Worm (Caenorhabditis elegans) whole organism, L4 larva: ENCODE data around the gene K02E11.3.
A peak's percentile ranks its signal among the peaks of the same experiment; 100 is the strongest.

ENCODE experiments used
- D1046.2 ChIP-seq: fragments of 200-800 bp; sonication (Bioruptor generic); IDR thresholded peaks from 2 replicates; pipeline ENCODE4 v1.3.6; 2022; ENCODE audit warnings: missing genetic modification characterization, missing compliant biosample characterization
- F26F4.8 ChIP-seq: fragments of 200-800 bp; sonication (Bioruptor generic); conservative IDR thresholded peaks from 2 replicates; pipeline ENCODE4 v1.3.6; 2022; ENCODE audit warnings: missing genetic modification characterization, missing compliant biosample characterization
- F44E2.7 ChIP-seq: fragments of 200-800 bp; sonication (Bioruptor generic); IDR thresholded peaks from 2 replicates; pipeline ENCODE4 v2.1.2; 2022; ENCODE audit warnings: missing genetic modification characterization, missing compliant biosample characterization
- R02D3.7 ChIP-seq: fragments of 150-350 bp; sonication (generic microtip); optimal IDR thresholded peaks from 3 replicates; lab custom pipeline; 2014; ENCODE audit warnings: missing biosample characterization, missing genetic modification characterization
- T20F7.1 ChIP-seq: fragments of 200-800 bp; sonication (Bioruptor generic); optimal IDR thresholded peaks from 2 replicates; lab custom pipeline; 2018; ENCODE audit warnings: mild to moderate bottlenecking, missing genetic modification characterization, missing compliant biosample characterization
- T26A8.4 ChIP-seq: fragments of 200-800 bp; sonication (Bioruptor generic); IDR thresholded peaks from 2 replicates; pipeline ENCODE4 v1.3.6; 2022; ENCODE audit warnings: missing genetic modification characterization, missing compliant biosample characterization
- Y48G9A.11 ChIP-seq: fragments of 200-800 bp; sonication (Bioruptor generic); IDR thresholded peaks from 2 replicates; pipeline ENCODE4 v1.3.6; 2022; ENCODE audit warnings: missing genetic modification reagents, missing genetic modification characterization, missing compliant biosample characterization
- Y75B8A.6 ChIP-seq: fragments of 200-800 bp; sonication (Bioruptor generic); IDR thresholded peaks from 2 replicates; pipeline ENCODE4 v1.3.6; 2022; ENCODE audit warnings: missing genetic modification reagents, missing genetic modification characterization, missing compliant biosample characterization
- ZK546.5 ChIP-seq, 2 experiments: sonication (generic microtip); optimal IDR thresholded peaks; 2 replicates each; lab custom pipeline; 2017; ENCODE audit warnings: missing biosample characterization in 2 of 2, missing genetic modification characterization in 2 of 2
- aha-1 ChIP-seq: fragments of 150-350 bp; peaks from one replicate; lab custom pipeline; 2014; ENCODE audit warnings: missing biosample characterization, missing genetic modification characterization
- ceh-20 ChIP-seq: fragments of 200-800 bp; sonication (Bioruptor generic); IDR thresholded peaks from 2 replicates; pipeline ENCODE4 v1.3.6; 2022; ENCODE audit warnings: missing genetic modification reagents, missing genetic modification characterization, missing compliant biosample characterization
- ceh-32 ChIP-seq: sonication (generic microtip); optimal IDR thresholded peaks from 2 replicates; lab custom pipeline; 2016; ENCODE audit warnings: mild to moderate bottlenecking, missing genetic modification characterization, missing compliant biosample characterization; ENCODE audit not compliant: poor library complexity
- ceh-44 ChIP-seq: fragments of 200-800 bp; sonication (Bioruptor generic); IDR thresholded peaks from 2 replicates; pipeline ENCODE4 v1.3.6; 2022; ENCODE audit warnings: missing genetic modification reagents, missing genetic modification characterization, missing compliant biosample characterization
- ceh-82 ChIP-seq: sonication (generic microtip); optimal IDR thresholded peaks from 2 replicates; lab custom pipeline; 2017; ENCODE audit warnings: missing biosample characterization, missing genetic modification characterization
- cey-2 ChIP-seq: sonication (generic microtip); optimal IDR thresholded peaks from 3 replicates; lab custom pipeline; 2017; ENCODE audit warnings: missing genetic modification characterization, mild to moderate bottlenecking, missing compliant biosample characterization, antibody characterized with exemption, borderline replicate concordance; ENCODE audit not compliant: insufficient read depth
- daf-8 ChIP-seq: fragments of 200-800 bp; sonication (Bioruptor generic); IDR thresholded peaks from 2 replicates; pipeline ENCODE4 v1.3.6; 2022; ENCODE audit warnings: missing genetic modification characterization, missing compliant biosample characterization
- dmd-6 ChIP-seq: fragments of 200-800 bp; sonication (Bioruptor generic); IDR thresholded peaks from 2 replicates; pipeline ENCODE4 v1.3.6; 2022; ENCODE audit warnings: missing genetic modification reagents, missing genetic modification characterization, missing compliant biosample characterization
- dmd-9 ChIP-seq: fragments of 200-800 bp; sonication (Bioruptor generic); IDR thresholded peaks from 2 replicates; pipeline ENCODE4 v1.3.6; 2022; ENCODE audit warnings: missing genetic modification reagents, missing genetic modification characterization, missing compliant biosample characterization
- fos-1 ChIP-seq: fragments of 150-350 bp; optimal IDR thresholded peaks from 2 replicates; lab custom pipeline; 2014; ENCODE audit warnings: missing biosample characterization, missing genetic modification characterization
- gei-8 ChIP-seq: fragments of 200-800 bp; sonication (Bioruptor generic); optimal IDR thresholded peaks from 2 replicates; lab custom pipeline; 2018; ENCODE audit warnings: mild to moderate bottlenecking, missing genetic modification characterization, missing compliant biosample characterization
- hlh-11 ChIP-seq: fragments of 200-800 bp; sonication (Bioruptor generic); optimal IDR thresholded peaks from 2 replicates; lab custom pipeline; 2018; ENCODE audit warnings: mild to moderate bottlenecking, missing genetic modification characterization, missing compliant biosample characterization
- lim-7 ChIP-seq: fragments of 200-800 bp; sonication (Bioruptor generic); IDR thresholded peaks from 2 replicates; pipeline ENCODE4 v1.3.6; 2022; ENCODE audit warnings: missing genetic modification characterization, missing compliant biosample characterization
- lin-38 ChIP-seq: fragments of 200-800 bp; sonication (Bioruptor generic); IDR thresholded peaks from 2 replicates; pipeline ENCODE4 v1.3.6; 2022; ENCODE audit warnings: missing genetic modification reagents, missing genetic modification characterization, missing compliant biosample characterization
- mdl-1 ChIP-seq, 2 experiments: fragments of 150-350 bp in 1 of 2; sonication (generic microtip) in 1 of 2; optimal IDR thresholded peaks; 2 replicates each; lab custom pipeline; 2014 to 2017; ENCODE audit warnings: missing biosample characterization in 2 of 2, missing genetic modification characterization in 2 of 2
- mdt-29 ChIP-seq: fragments of 200-800 bp; sonication (Bioruptor generic); IDR thresholded peaks from 2 replicates; pipeline ENCODE4 v1.3.6; 2022; ENCODE audit warnings: missing genetic modification reagents, missing genetic modification characterization, missing compliant biosample characterization
- mxl-3 ChIP-seq: fragments of 200-800 bp; sonication (Bioruptor generic); optimal IDR thresholded peaks from 2 replicates; lab custom pipeline; 2018; ENCODE audit warnings: mild to moderate bottlenecking, missing genetic modification characterization, missing compliant biosample characterization
- nhr-10 ChIP-seq: fragments of 150-350 bp; optimal IDR thresholded peaks from 2 replicates; lab custom pipeline; 2014; ENCODE audit warnings: missing biosample characterization, missing genetic modification characterization
- nhr-102 ChIP-seq: sonication (generic microtip); optimal IDR thresholded peaks from 2 replicates; lab custom pipeline; 2016; ENCODE audit warnings: mild to moderate bottlenecking, missing genetic modification characterization, moderate library complexity, missing compliant biosample characterization
- nhr-111 ChIP-seq: fragments of 200-800 bp; sonication (Bioruptor generic); optimal IDR thresholded peaks from 2 replicates; lab custom pipeline; 2018; ENCODE audit warnings: mild to moderate bottlenecking, missing genetic modification characterization, missing compliant biosample characterization
- nhr-28 ChIP-seq: fragments of 150-350 bp; optimal IDR thresholded peaks from 2 replicates; lab custom pipeline; 2014; ENCODE audit warnings: missing biosample characterization, missing genetic modification characterization
- nhr-41 ChIP-seq: fragments of 200-800 bp; sonication (Bioruptor generic); IDR thresholded peaks from 2 replicates; pipeline ENCODE4 v1.3.6; 2022; ENCODE audit warnings: missing genetic modification reagents, missing genetic modification characterization, missing compliant biosample characterization
- nhr-48 ChIP-seq: sonication (generic microtip); optimal IDR thresholded peaks from 2 replicates; lab custom pipeline; 2016; ENCODE audit warnings: mild to moderate bottlenecking, missing genetic modification characterization, missing compliant biosample characterization
- nhr-77 ChIP-seq: fragments of 150-350 bp; optimal IDR thresholded peaks from 2 replicates; lab custom pipeline; 2014; ENCODE audit warnings: missing biosample characterization, missing genetic modification characterization
- pha-4 ChIP-seq, 2 experiments: fragments of 150-350 bp in 1 of 2; fragments of 200-800 bp in 1 of 2; sonication (Bioruptor generic) in 1 of 2; IDR thresholded peaks in 1 of 2; optimal IDR thresholded peaks in 1 of 2; 2 replicates each; pipeline versions ENCODE4 v1.3.6 to Lab custom; 2014 to 2022; ENCODE audit warnings: missing genetic modification characterization in 2 of 2, missing genetic modification reagents in 2 of 2, missing biosample characterization in 1 of 2, missing compliant biosample characterization in 1 of 2
- php-3 ChIP-seq: fragments of 200-800 bp; sonication (Bioruptor generic); IDR thresholded peaks from 2 replicates; pipeline ENCODE4 v1.3.6; 2022; ENCODE audit warnings: missing genetic modification reagents, missing genetic modification characterization, missing compliant biosample characterization
- pqm-1 ChIP-seq: sonication (generic microtip); optimal IDR thresholded peaks from 2 replicates; lab custom pipeline; 2017; ENCODE audit warnings: missing biosample characterization, missing genetic modification characterization
- rbr-2 ChIP-seq: sonication (generic microtip); optimal IDR thresholded peaks from 2 replicates; lab custom pipeline; 2016; ENCODE audit warnings: missing genotype, missing genetic modification characterization, missing compliant biosample characterization
- spr-3 ChIP-seq: fragments of 200-800 bp; sonication (Bioruptor generic); optimal IDR thresholded peaks from 2 replicates; lab custom pipeline; 2018; ENCODE audit warnings: mild to moderate bottlenecking, missing genetic modification characterization, missing compliant biosample characterization
- tra-1 ChIP-seq: fragments of 200-800 bp; sonication (Bioruptor generic); IDR thresholded peaks from 2 replicates; pipeline ENCODE4 v1.3.6; 2022; ENCODE audit warnings: missing genetic modification reagents, missing genetic modification characterization, missing compliant biosample characterization
- unc-62 ChIP-seq, 3 experiments: fragments of 150-350 bp in 1 of 3; sonication (generic microtip); optimal IDR thresholded peaks in 2 of 3; peaks in 1 of 3; 1 replicate in 1 of 3; 2 replicates in 2 of 3; lab custom pipeline; 2014 to 2017; ENCODE audit warnings: missing biosample characterization in 3 of 3, missing genetic modification characterization in 3 of 3, missing genetic modification reagents in 3 of 3, missing genotype in 1 of 3
- vab-7 ChIP-seq: fragments of 200-800 bp; sonication (Bioruptor generic); IDR thresholded peaks from 2 replicates; pipeline ENCODE4 v1.3.6; 2022; ENCODE audit warnings: missing genetic modification reagents, missing genetic modification characterization, missing compliant biosample characterization
- zfp-2 ChIP-seq: sonication (generic microtip); optimal IDR thresholded peaks from 2 replicates; lab custom pipeline; 2016; ENCODE audit warnings: mild to moderate bottlenecking, missing genetic modification characterization, missing compliant biosample characterization
- zip-11 ChIP-seq: fragments of 200-800 bp; sonication (Bioruptor generic); IDR thresholded peaks from 2 replicates; pipeline ENCODE4 v1.3.6; 2022; ENCODE audit warnings: missing genetic modification characterization, missing compliant biosample characterization
- zip-2 ChIP-seq: fragments of 150-350 bp; optimal IDR thresholded peaks from 2 replicates; lab custom pipeline; 2014; ENCODE audit warnings: missing biosample characterization, missing genetic modification characterization
- ztf-11 ChIP-seq: fragments of 150-350 bp; optimal IDR thresholded peaks from 2 replicates; lab custom pipeline; 2014; ENCODE audit warnings: missing biosample characterization, missing genetic modification characterization

Gene K02E11.3

ce11 chrV:14226373-14226772 is 20.3 kb downstream of the K02E11.3 start, which contains the start of gene nep-21:
Gene nep-21, minus strand, starts transcription at chrV:14226473.
- TF ChIP-seq spr-3 (GFP tag; lab: Kevin White, UChicago) (no peak), Y48G9A.11 (GFP tag; lab: Robert Waterston, UW) (no peak), nhr-41 (no peak), F26F4.8 (GFP tag; lab: Robert Waterston, UW) (no peak), Y75B8A.6 (GFP tag; lab: Robert Waterston, UW) (no peak), lim-7 (GFP tag; lab: Robert Waterston, UW) (no peak), dmd-9 (no peak)
- TF ChIP-seq, all 104 proteins: peak for 0

- TF ChIP-seq rbr-2, result no peak
- no peak for TF ChIP-seq fos-1
These were observed 23.5 kb downstream of the K02E11.3 start for ce11 chrV:14223141-14223540.

ce11 chrV:14215106-14215505 is 31.6 kb downstream of the K02E11.3 start, which contains the start of gene T16A9.5:
Gene T16A9.5, minus strand, starts transcription at chrV:14215206.
- TF ChIP-seq ceh-32 (no peak), zip-2 (tag; lab: Kevin White, UChicago) (no peak), R02D3.7 (tag; lab: Kevin White, UChicago) (no peak), fos-1 (no peak), zfp-2 (tag; lab: Kevin White, UChicago) (no peak)
- TF ChIP-seq, all 104 proteins: peak for 0

- no peak for TF ChIP-seq zfp-2 (tag; lab: Kevin White, UChicago)
- no peak for TF ChIP-seq ZK546.5 (tag; optimal IDR thresholded peaks at IDR 0.05; lab: Kevin White, UChicago)
- TF ChIP-seq gei-8, result no peak
- TF ChIP-seq lin-38 (GFP tag; lab: Robert Waterston, UW), result no peak
- TF ChIP-seq R02D3.7 (tag; lab: Kevin White, UChicago), result no peak
- TF ChIP-seq pqm-1, result peak; percentile 70
- TF ChIP-seq spr-3 (GFP tag; lab: Kevin White, UChicago), result no peak
- TF ChIP-seq T26A8.4 (GFP tag; lab: Robert Waterston, UW), result no peak
- TF ChIP-seq nhr-111 (GFP tag; lab: Kevin White, UChicago), result no peak
- TF ChIP-seq ceh-82 (tag; lab: Kevin White, UChicago), result no peak
- TF ChIP-seq tra-1 (GFP tag; lab: Robert Waterston, UW), result no peak
- no peak for TF ChIP-seq zip-2 (tag; lab: Kevin White, UChicago)
- peak; percentile 83 for TF ChIP-seq mxl-3
- TF ChIP-seq unc-62 (GFP tag; optimal IDR thresholded peaks at IDR 0.05 in 1 of 2; lab: Kevin White, UChicago), result peak in 1 of 2 experiments; percentile 99
- TF ChIP-seq unc-62 (tag; optimal IDR thresholded peaks at IDR 0.05; lab: Kevin White, UChicago), result no peak
- TF ChIP-seq mdt-29 (GFP tag; lab: Robert Waterston, UW), result no peak
- no peak for TF ChIP-seq ztf-11
- TF ChIP-seq vab-7 (GFP tag; lab: Robert Waterston, UW), result no peak
- no peak for TF ChIP-seq pha-4 (GFP tag; IDR thresholded peaks at IDR 0.05; lab: Robert Waterston, UW)
- TF ChIP-seq pha-4 (tag; optimal IDR thresholded peaks at IDR 0.05; lab: Kevin White, UChicago), result no peak
- no peak for TF ChIP-seq php-3 (GFP tag; lab: Robert Waterston, UW)
- TF ChIP-seq zip-11 (GFP tag; lab: Robert Waterston, UW), result no peak
- TF ChIP-seq nhr-77, result peak; percentile 74
- TF ChIP-seq hlh-11 (tag; lab: Kevin White, UChicago), result peak; percentile 76
- TF ChIP-seq cey-2 (tag; lab: Kevin White, UChicago), result no peak
- no peak for TF ChIP-seq ceh-44
- TF ChIP-seq F44E2.7 (GFP tag; lab: Robert Waterston, UW), result no peak
- no peak for TF ChIP-seq daf-8 (GFP tag; lab: Robert Waterston, UW)
- peak in 1 of 2 experiments; percentile 81 for TF ChIP-seq mdl-1 (tag; optimal IDR thresholded peaks at IDR 0.05; lab: Kevin White, UChicago)
- TF ChIP-seq nhr-48 (tag; lab: Kevin White, UChicago), result peak; percentile 66
- no peak for TF ChIP-seq nhr-10 (tag; lab: Kevin White, UChicago)
- TF ChIP-seq nhr-28 (tag; lab: Kevin White, UChicago), result peak; percentile 93
- no peak for TF ChIP-seq nhr-102 (tag; lab: Kevin White, UChicago)
- TF ChIP-seq ceh-20 (GFP tag; lab: Robert Waterston, UW), result no peak
- peak; percentile 60 for TF ChIP-seq dmd-6 (GFP tag; lab: Robert Waterston, UW)
- no peak for TF ChIP-seq aha-1
- TF ChIP-seq D1046.2 (GFP tag; lab: Robert Waterston, UW), result no peak
- TF ChIP-seq T20F7.1 (GFP tag; lab: Kevin White, UChicago), result peak; percentile 42
These were observed 33.8 kb downstream of the K02E11.3 start for ce11 chrV:14212813-14213212.
